Fruit fly (Drosophila melanogaster): Measurements from ENCODE around the gene CG10947.

CG10947 gene

dm6 chr2L:20340635-20341034 is 74.0 kb downstream of the CG10947 start:
- TF ChIP-seq dsx (GFP tag; optimal IDR thresholded peaks at IDR 0.05; ENCODE audit: poor library complexity, severe bottlenecking) (no peak), dac (GFP tag; optimal IDR thresholded peaks at IDR 0.05) (peak; percentile 80), Eip78C (GFP tag) (peak; percentile 79), Smox (GFP tag; optimal IDR thresholded peaks at IDR 0.05) (no peak), acj6 (GFP tag; optimal IDR thresholded peaks at IDR 0.05) (peak; percentile 28), cyc (GFP tag; optimal IDR thresholded peaks at IDR 0.05) (no peak), ss (GFP tag; optimal IDR thresholded peaks at IDR 0.05) (no peak), Eip93F (GFP tag; optimal IDR thresholded peaks at IDR 0.05) (no peak), CG8632 (GFP tag; optimal IDR thresholded peaks at IDR 0.05) (no peak), CG16779 (tag; optimal IDR thresholded peaks at IDR 0.05) (peak; percentile 20), Sox14 (GFP tag; optimal IDR thresholded peaks at IDR 0.05) (peak; percentile 63), CG7368 (GFP tag; optimal IDR thresholded peaks at IDR 0.05) (no peak), CG9139 (GFP tag; optimal IDR thresholded peaks at IDR 0.05) (no peak), CG15336 (GFP tag; IDR thresholded peaks at IDR 0.05) (peak; percentile 94), fkh (GFP tag; optimal IDR thresholded peaks at IDR 0.05) (no peak), CG10631 (GFP tag; optimal IDR thresholded peaks at IDR 0.05) (peak; percentile 59), CG6808 (GFP tag; optimal IDR thresholded peaks at IDR 0.05) (no peak), Hr39 (GFP tag; optimal IDR thresholded peaks at IDR 0.05) (no peak), fd85E (GFP tag; optimal IDR thresholded peaks at IDR 0.05) (no peak), CG11902 (GFP tag; optimal IDR thresholded peaks at IDR 0.05) (no peak), Sox15 (GFP tag; optimal IDR thresholded peaks at IDR 0.05) (no peak), CG34406 (GFP tag; optimal IDR thresholded peaks at IDR 0.05) (no peak), CG8119 (GFP tag; IDR thresholded peaks at IDR 0.05) (peak; percentile 90), Ets96B (tag; optimal IDR thresholded peaks at IDR 0.05) (no peak), net (GFP tag; optimal IDR thresholded peaks at IDR 0.05) (peak; percentile 65), pdm3 (GFP tag; optimal IDR thresholded peaks at IDR 0.05) (peak; percentile 59), CG6792 (GFP tag; optimal IDR thresholded peaks at IDR 0.05) (no peak), CG31627 (GFP tag; optimal IDR thresholded peaks at IDR 0.05) (no peak), Hr38 (GFP tag; optimal IDR thresholded peaks at IDR 0.05) (no peak), CG4318 (GFP tag; optimal IDR thresholded peaks at IDR 0.05) (peak; percentile 58), Gug (GFP tag; IDR thresholded peaks at IDR 0.05) (peak; percentile 87), CG32006 (GFP tag; optimal IDR thresholded peaks at IDR 0.05) (peak; percentile 90), CG6163 (GFP tag; IDR thresholded peaks at IDR 0.05) (peak; percentile 80), CG3919 (GFP tag; optimal IDR thresholded peaks at IDR 0.05) (peak; percentile 58), topi (GFP tag; optimal IDR thresholded peaks at IDR 0.05) (no peak), fd59A (GFP tag; optimal IDR thresholded peaks at IDR 0.05) (no peak), Ets21C (GFP tag; optimal IDR thresholded peaks at IDR 0.05) (no peak), CG8319 (GFP tag; optimal IDR thresholded peaks at IDR 0.05) (no peak), Hr4 (GFP tag; optimal IDR thresholded peaks at IDR 0.05) (peak; percentile 85), lz (GFP tag; optimal IDR thresholded peaks at IDR 0.05) (no peak), CG10669 (GFP tag; optimal IDR thresholded peaks at IDR 0.05) (no peak), salr (GFP tag; optimal IDR thresholded peaks at IDR 0.05) (peak in 1 of 2 experiments; percentile 79), CG6276 (GFP tag; optimal IDR thresholded peaks at IDR 0.05) (peak; percentile 88), achi (GFP tag; optimal IDR thresholded peaks at IDR 0.05) (peak; percentile 68), CG11294 (GFP tag; IDR thresholded peaks at IDR 0.05) (peak; percentile 66), CG6854 (GFP tag; optimal IDR thresholded peaks at IDR 0.05) (no peak), CG3032 (tag; optimal IDR thresholded peaks at IDR 0.05) (no peak), esn (GFP tag; optimal IDR thresholded peaks at IDR 0.05) (no peak), Eip75B (GFP tag; optimal IDR thresholded peaks at IDR 0.05) (no peak), svp (GFP tag) (no peak), eg (GFP tag; IDR thresholded peaks at IDR 0.05) (peak; percentile 90), Met (GFP tag; optimal IDR thresholded peaks at IDR 0.05) (no peak), OdsH (GFP tag; optimal IDR thresholded peaks at IDR 0.05) (peak; percentile 61)
